Fruit fly (Drosophila melanogaster) whole organism, embryonic: ENCODE data around the gene Ufsp2.
A peak's percentile ranks its signal among the peaks of the same experiment; 100 is the strongest.

Experiments
- ATbp ChIP-seq: fragments of 200-800 bp; sonication (Bioruptor generic); optimal IDR thresholded peaks from 2 replicates; lab custom pipeline; 2017; ENCODE audit warnings: missing biosample characterization, mild to moderate bottlenecking, missing genetic modification characterization, missing genetic modification reagents
- Abd-B ChIP-seq: fragments of 200-800 bp; sonication (Bioruptor generic); optimal IDR thresholded peaks from 2 replicates; lab custom pipeline; 2018; ENCODE audit warnings: missing biosample characterization, mild to moderate bottlenecking, missing genetic modification characterization, moderate library complexity
- Awh ChIP-seq: fragments of 200-800 bp; sonication (Bioruptor generic); IDR thresholded peaks from 2 replicates; pipeline ENCODE4, ENCODE4 v1.3.6; 2022; ENCODE audit warnings: missing biosample characterization, missing genetic modification characterization
- CG10267 ChIP-seq: fragments of 200-800 bp; sonication (Bioruptor generic); optimal IDR thresholded peaks from 2 replicates; lab custom pipeline; 2018; ENCODE audit warnings: missing biosample characterization, mild to moderate bottlenecking, missing genetic modification characterization, moderate library complexity
- CG11695 ChIP-seq: fragments of 200-800 bp; sonication (Bioruptor generic); IDR thresholded peaks from 3 replicates; pipeline ENCODE4 v1.3.6; 2022; ENCODE audit warnings: missing biosample characterization, missing genetic modification characterization
- CG12219 ChIP-seq: fragments of 200-800 bp; sonication (Bioruptor generic); optimal IDR thresholded peaks from 3 replicates; lab custom pipeline; 2018; ENCODE audit warnings: missing biosample characterization, mild to moderate bottlenecking, missing genetic modification characterization
- CG13296 ChIP-seq: fragments of 200-800 bp; sonication (Bioruptor generic); optimal IDR thresholded peaks from 3 replicates; lab custom pipeline; 2018; ENCODE audit warnings: missing biosample characterization, mild to moderate bottlenecking, missing genetic modification characterization
- CG15269 ChIP-seq: fragments of 200-800 bp; sonication (Bioruptor generic); optimal IDR thresholded peaks from 2 replicates; lab custom pipeline; 2018; ENCODE audit warnings: missing biosample characterization, mild to moderate bottlenecking, missing genetic modification characterization, moderate library complexity
- CG17802 ChIP-seq: fragments of 200-800 bp; sonication (Bioruptor generic); optimal IDR thresholded peaks from 2 replicates; lab custom pipeline; 2018; ENCODE audit warnings: missing biosample characterization, mild to moderate bottlenecking, missing genetic modification characterization, moderate library complexity
- CG2129 ChIP-seq: fragments of 200-800 bp; sonication (Bioruptor generic); IDR thresholded peaks from 2 replicates; pipeline ENCODE4 v1.3.6; 2022; ENCODE audit warnings: missing biosample characterization, missing genetic modification characterization; ENCODE audit not compliant: partially characterized antibody
- CG2199 ChIP-seq: fragments of 200-800 bp; sonication (Bioruptor generic); IDR thresholded peaks from 3 replicates; pipeline ENCODE4 v1.3.6; 2022; ENCODE audit warnings: missing biosample characterization, missing genetic modification characterization
- CG31441 ChIP-seq: fragments of 200-800 bp; sonication (Bioruptor generic); IDR thresholded peaks from 2 replicates; pipeline ENCODE4 v1.3.6; 2022; ENCODE audit warnings: missing biosample characterization, missing genetic modification characterization
- CG32772 ChIP-seq: fragments of 200-800 bp; sonication (Bioruptor generic); IDR thresholded peaks from 2 replicates; pipeline ENCODE4 v1.3.6; 2022; ENCODE audit warnings: missing biosample characterization, missing genetic modification characterization
- CG3281 ChIP-seq: fragments of 200-800 bp; sonication (Bioruptor generic); optimal IDR thresholded peaks from 3 replicates; lab custom pipeline; 2017; ENCODE audit warnings: missing biosample characterization, mild to moderate bottlenecking, missing genetic modification characterization
- CG3407 ChIP-seq: fragments of 200-800 bp; sonication (Bioruptor generic); optimal IDR thresholded peaks from 2 replicates; lab custom pipeline; 2018; ENCODE audit warnings: missing biosample characterization, mild to moderate bottlenecking, missing genetic modification characterization
- CG34422 ChIP-seq: fragments of 200-800 bp; sonication (Bioruptor generic); IDR thresholded peaks from 3 replicates; pipeline ENCODE4 v1.3.6; 2022; ENCODE audit warnings: missing biosample characterization, missing genetic modification characterization
- CG4360 ChIP-seq: fragments of 200-800 bp; sonication (Bioruptor generic); IDR thresholded peaks from 2 replicates; pipeline ENCODE4 v1.3.6; 2022; ENCODE audit warnings: missing biosample characterization, missing genetic modification characterization
- CG4404 ChIP-seq: fragments of 200-800 bp; sonication (Bioruptor generic); IDR thresholded peaks from 2 replicates; pipeline ENCODE4 v1.3.6; 2022; ENCODE audit warnings: missing biosample characterization, missing genetic modification characterization
- CoRest ChIP-seq: fragments of 200-800 bp; sonication (Bioruptor generic); optimal IDR thresholded peaks from 3 replicates; lab custom pipeline; 2018; ENCODE audit warnings: missing biosample characterization, mild to moderate bottlenecking, missing genetic modification characterization, moderate library complexity
- Dek ChIP-seq: fragments of 200-800 bp; sonication (Bioruptor generic); optimal IDR thresholded peaks from 3 replicates; lab custom pipeline; 2019; ENCODE audit warnings: missing biosample characterization, mild to moderate bottlenecking, missing genetic modification characterization, moderate library complexity
- Doc2 ChIP-seq: fragments of 200-800 bp; sonication (Bioruptor generic); IDR thresholded peaks from 2 replicates; pipeline ENCODE4 v1.3.6; 2022; ENCODE audit warnings: missing biosample characterization, missing genetic modification characterization
- Drgx ChIP-seq: fragments of 200-800 bp; sonication (Bioruptor generic); IDR thresholded peaks from 2 replicates; pipeline ENCODE4 v1.3.6; 2022; ENCODE audit warnings: missing biosample characterization, missing genetic modification characterization
- Eip74EF ChIP-seq, 2 experiments: fragments of 200-800 bp in 1 of 2; fragments of >200 bp in 1 of 2; sonication (Bioruptor generic) in 1 of 2; optimal IDR thresholded peaks; 2 replicates each; lab custom pipeline; 2017 to 2019; ENCODE audit warnings: missing biosample characterization in 2 of 2, missing genetic modification characterization in 2 of 2, mild to moderate bottlenecking in 1 of 2, moderate library complexity in 1 of 2
- Ets65A ChIP-seq: fragments of 200-800 bp; sonication (Bioruptor generic); peaks from one replicate; lab custom pipeline; 2016; ENCODE audit warnings: missing biosample characterization, missing genetic modification characterization
- Ets97D ChIP-seq: fragments of 200-800 bp; sonication (Bioruptor generic); optimal IDR thresholded peaks from 3 replicates; lab custom pipeline; 2016; ENCODE audit warnings: missing biosample characterization, missing genetic modification characterization
- Fer3 ChIP-seq: fragments of 200-800 bp; sonication (Bioruptor generic); optimal IDR thresholded peaks from 2 replicates; lab custom pipeline; 2018; ENCODE audit warnings: missing biosample characterization, mild to moderate bottlenecking, missing genetic modification characterization, moderate library complexity
- Gsc ChIP-seq: fragments of 200-800 bp; sonication (Bioruptor generic); IDR thresholded peaks from 2 replicates; pipeline ENCODE4 v1.3.6; 2022; ENCODE audit warnings: missing biosample characterization, missing genetic modification characterization
- Gug ChIP-seq: fragments of 200-800 bp; sonication (Bioruptor generic); IDR thresholded peaks from 4 replicates; pipeline ENCODE4 v1.3.6; 2022; ENCODE audit warnings: missing biosample characterization, missing genetic modification characterization
- H15 ChIP-seq: fragments of 200-800 bp; sonication (Bioruptor generic); IDR thresholded peaks from 3 replicates; pipeline ENCODE4 v1.3.6; 2022; ENCODE audit warnings: missing biosample characterization, missing genetic modification characterization
- Hey ChIP-seq: fragments of 200-800 bp; sonication (Bioruptor generic); optimal IDR thresholded peaks from 3 replicates; lab custom pipeline; 2018; ENCODE audit warnings: missing biosample characterization, mild to moderate bottlenecking, missing genetic modification characterization
- Hmr ChIP-seq: fragments of 200-800 bp; sonication (Bioruptor generic); optimal IDR thresholded peaks from 3 replicates; lab custom pipeline; 2017; ENCODE audit warnings: mild to moderate bottlenecking, missing biosample characterization, missing genetic modification reagents, missing genetic modification characterization
- Hmx ChIP-seq: fragments of 200-800 bp; sonication (Bioruptor generic); optimal IDR thresholded peaks from 2 replicates; lab custom pipeline; 2016; ENCODE audit warnings: missing biosample characterization, missing genetic modification characterization
- Jarid2 ChIP-seq: fragments of 200-800 bp; sonication (Bioruptor generic); optimal IDR thresholded peaks from 3 replicates; lab custom pipeline; 2017; ENCODE audit warnings: mild to moderate bottlenecking, missing biosample characterization, missing genetic modification reagents, missing genetic modification characterization
- Sox100B ChIP-seq: fragments of 200-800 bp; sonication (Bioruptor generic); optimal IDR thresholded peaks from 3 replicates; lab custom pipeline; 2018; ENCODE audit warnings: missing biosample characterization, mild to moderate bottlenecking, missing genetic modification characterization
- ara ChIP-seq: fragments of 200-800 bp; sonication (Bioruptor generic); IDR thresholded peaks from 2 replicates; pipeline ENCODE4 v1.3.6; 2022; ENCODE audit warnings: missing biosample characterization, missing genetic modification characterization
- bigmax ChIP-seq: fragments of 200-800 bp; sonication (Bioruptor generic); optimal IDR thresholded peaks from 2 replicates; lab custom pipeline; 2018; ENCODE audit warnings: missing biosample characterization, mild to moderate bottlenecking, missing genetic modification characterization
- br ChIP-seq: fragments of >200 bp; optimal IDR thresholded peaks from 2 replicates; lab custom pipeline; 2017
- cg ChIP-seq: fragments of 200-800 bp; sonication (Bioruptor generic); optimal IDR thresholded peaks from 3 replicates; lab custom pipeline; 2019; ENCODE audit warnings: missing biosample characterization, mild to moderate bottlenecking, missing genetic modification characterization, moderate library complexity
- ci ChIP-seq: fragments of 200-800 bp; sonication (Bioruptor generic); IDR thresholded peaks from 3 replicates; pipeline ENCODE4 v1.3.6; 2022; ENCODE audit warnings: missing biosample characterization, missing genetic modification characterization
- hkb ChIP-seq, 2 experiments: fragments of 200-800 bp in 1 of 2; fragments of >200 bp in 1 of 2; sonication (Bioruptor generic) in 1 of 2; IDR thresholded peaks in 1 of 2; optimal IDR thresholded peaks in 1 of 2; 2 replicates each; pipeline versions ENCODE4 v1.3.6 to Lab custom; 2017 to 2022; ENCODE audit warnings: missing biosample characterization in 1 of 2, missing genetic modification characterization in 1 of 2
- kah ChIP-seq: fragments of 200-800 bp; sonication (Bioruptor generic); optimal IDR thresholded peaks from 2 replicates; lab custom pipeline; 2018; ENCODE audit warnings: missing biosample characterization, mild to moderate bottlenecking, missing genetic modification characterization
- nom ChIP-seq: fragments of 200-800 bp; sonication (Bioruptor generic); optimal IDR thresholded peaks from 2 replicates; lab custom pipeline; 2017; ENCODE audit warnings: missing biosample characterization, missing genetic modification characterization, mild to moderate bottlenecking, moderate library complexity, missing genetic modification reagents
- pho ChIP-seq: fragments of 200-800 bp; sonication (Bioruptor generic); optimal IDR thresholded peaks from 2 replicates; lab custom pipeline; 2016; ENCODE audit warnings: missing biosample characterization, missing genetic modification characterization
- pros ChIP-seq: fragments of 200-800 bp; sonication (Bioruptor generic); optimal IDR thresholded peaks from 3 replicates; lab custom pipeline; 2019; ENCODE audit warnings: missing biosample characterization, mild to moderate bottlenecking, missing genetic modification characterization, moderate library complexity
- sens ChIP-seq: fragments of 200-800 bp; sonication (Bioruptor generic); peaks from one replicate; lab custom pipeline; 2016; ENCODE audit warnings: missing biosample characterization, missing genetic modification characterization
- seq ChIP-seq: fragments of 200-800 bp; sonication (Bioruptor generic); IDR thresholded peaks from 2 replicates; pipeline ENCODE4 v1.3.6; 2022; ENCODE audit warnings: missing biosample characterization, missing genetic modification characterization
- slbo ChIP-seq: fragments of 200-800 bp; sonication (Bioruptor generic); IDR thresholded peaks from 2 replicates; pipeline ENCODE4 v1.3.6; 2022; ENCODE audit warnings: missing biosample characterization, missing genetic modification characterization
- tio ChIP-seq: fragments of 200-800 bp; sonication (Bioruptor generic); optimal IDR thresholded peaks from 2 replicates; lab custom pipeline; 2017; ENCODE audit warnings: missing biosample characterization, missing genetic modification characterization, inconsistent platforms
- yki ChIP-seq: fragments of >200 bp; optimal IDR thresholded peaks from 3 replicates; lab custom pipeline; 2018
- zen ChIP-seq: fragments of 200-800 bp; sonication (Bioruptor generic); optimal IDR thresholded peaks from 3 replicates; lab custom pipeline; 2018; ENCODE audit warnings: missing biosample characterization, mild to moderate bottlenecking, missing genetic modification characterization, moderate library complexity

Ufsp2 gene

dm6 chr3L:15597037-15597785 lies 20.8 kb downstream of the Ufsp2 start (continued):
- TF ChIP-seq ATbp (GFP tag; lab: Kevin White, UChicago) (peak; percentile 71), CG10267 (tag; lab: Kevin White, UChicago) (no peak), CG3281 (GFP tag; lab: Kevin White, UChicago) (peak; percentile 43), pho (no peak), CG3407 (GFP tag; lab: Kevin White, UChicago) (peak; percentile 20), Hey (no peak), CoRest (tag; lab: Kevin White, UChicago) (no peak), ara (no peak), H15 (no peak), kah (GFP tag; lab: Kevin White, UChicago) (no peak), Hmr (peak; percentile 19), CG11695 (no peak), slbo (GFP tag; lab: Robert Waterston, UW) (no peak), Ets97D (GFP tag; lab: Kevin White, UChicago) (no peak), hkb (optimal IDR thresholded peaks at IDR 0.05; lab: Kevin White, UChicago) (no peak), hkb (GFP tag; IDR thresholded peaks at IDR 0.05; lab: Robert Waterston, UW) (peak; percentile 59), sens (GFP tag; lab: Kevin White, UChicago) (peak; percentile 45), CG12219 (GFP tag; lab: Kevin White, UChicago) (peak; percentile 49), pros (no peak), CG31441 (GFP tag; lab: Robert Waterston, UW) (peak; percentile 14; the same call in 1 of the 2 replicates), CG4360 (GFP tag; lab: Robert Waterston, UW) (no peak), bigmax (GFP tag; lab: Kevin White, UChicago) (no peak), CG17802 (no peak), Sox100B (GFP tag; lab: Kevin White, UChicago) (peak; percentile 27), Doc2 (GFP tag; lab: Robert Waterston, UW) (no peak), CG4404 (GFP tag; lab: Robert Waterston, UW) (no peak), Abd-B (no peak), ci (GFP tag; lab: Robert Waterston, UW) (peak; percentile 75), CG15269 (tag; lab: Kevin White, UChicago) (peak; percentile 25), CG34422 (GFP tag; lab: Robert Waterston, UW) (no peak), Dek (peak; percentile 3), yki (lab: Kevin White, UChicago) (no peak), br (lab: Kevin White, UChicago) (no peak), CG32772 (GFP tag; lab: Robert Waterston, UW) (no peak), cg (GFP tag; lab: Kevin White, UChicago) (no peak), Hmx (GFP tag; lab: Kevin White, UChicago) (no peak), Ets65A (GFP tag; lab: Kevin White, UChicago) (no peak), CG2199 (GFP tag; lab: Robert Waterston, UW) (no peak), Gug (GFP tag; lab: Robert Waterston, UW) (no peak), zen (no peak), CG2129 (GFP tag; lab: Robert Waterston, UW) (no peak), Awh (GFP tag; lab: Robert Waterston, UW) (peak; percentile 69), Gsc (no peak), tio (GFP tag; lab: Kevin White, UChicago) (no peak), nom (GFP tag; lab: Kevin White, UChicago) (peak; percentile 71), Eip74EF (GFP tag; optimal IDR thresholded peaks at IDR 0.05; lab: Kevin White, UChicago) (no peak), Jarid2 (GFP tag; lab: Kevin White, UChicago) (no peak), CG13296 (peak; percentile 16), seq (GFP tag; lab: Robert Waterston, UW) (peak; percentile 71; the same call in 1 of the 2 replicates), Drgx (no peak), Fer3 (peak; percentile 6)
